Worm (Caenorhabditis elegans) whole organism, L3 larva: ENCODE measurements around the gene Y55B1BL.1.

Experiments
- ZK546.5 ChIP-seq: sonication (generic microtip); optimal IDR thresholded peaks from 2 replicates; lab custom pipeline; 2017; ENCODE audit warnings: missing biosample characterization, missing genetic modification characterization
- aly-2 ChIP-seq: fragments of 150-350 bp; optimal IDR thresholded peaks from 2 replicates; lab custom pipeline; 2014; ENCODE audit warnings: missing biosample characterization, missing genetic modification characterization
- ama-1 ChIP-seq: fragments of 150-350 bp; optimal IDR thresholded peaks from 2 replicates; lab custom pipeline; 2018
- ceh-16 ChIP-seq: sonication (generic microtip); optimal IDR thresholded peaks from 2 replicates; lab custom pipeline; 2017; ENCODE audit warnings: missing biosample characterization, missing genetic modification characterization
- ceh-82 ChIP-seq: fragments of 150-350 bp; optimal IDR thresholded peaks from 2 replicates; lab custom pipeline; 2014; ENCODE audit warnings: missing biosample characterization, missing genetic modification characterization
- egl-27 ChIP-seq: sonication (generic microtip); optimal IDR thresholded peaks from 4 replicates; lab custom pipeline; 2017; ENCODE audit warnings: missing biosample characterization, missing genetic modification reagents, missing genetic modification characterization
- elt-1 ChIP-seq: fragments of 150-350 bp; optimal IDR thresholded peaks from 2 replicates; lab custom pipeline; 2014; ENCODE audit warnings: missing biosample characterization, missing genetic modification characterization
- elt-2 ChIP-seq: sonication (generic microtip); optimal IDR thresholded peaks from 2 replicates; lab custom pipeline; 2016; ENCODE audit warnings: missing genetic modification reagents, mild to moderate bottlenecking, missing genetic modification characterization, missing compliant biosample characterization
- elt-3 ChIP-seq, 3 experiments: fragments of 150-350 bp in 1 of 3; sonication (generic microtip) in 2 of 3; optimal IDR thresholded peaks; 2 replicates in 2 of 3; 4 replicates in 1 of 3; lab custom pipeline; 2014 to 2017; ENCODE audit warnings: missing biosample characterization in 3 of 3, missing genetic modification characterization in 3 of 3
- eor-1 ChIP-seq, 2 experiments: fragments of 150-350 bp; optimal IDR thresholded peaks; 2 replicates each; lab custom pipeline; 2014 to 2018; ENCODE audit warnings: missing biosample characterization in 2 of 2, missing genetic modification characterization in 2 of 2
- fkh-2 ChIP-seq: fragments of 150-350 bp; optimal IDR thresholded peaks from 2 replicates; lab custom pipeline; 2014; ENCODE audit warnings: missing biosample characterization, missing genetic modification reagents, missing genetic modification characterization
- jun-1 ChIP-seq: fragments of 150-350 bp; optimal IDR thresholded peaks from 2 replicates; lab custom pipeline; 2014; ENCODE audit warnings: missing biosample characterization, missing genetic modification reagents, missing genetic modification characterization
- lin-15B ChIP-seq: fragments of 150-350 bp; optimal IDR thresholded peaks from 2 replicates; lab custom pipeline; 2014; ENCODE audit warnings: missing biosample characterization, missing genetic modification characterization
- lin-39 ChIP-seq: fragments of 150-350 bp; optimal IDR thresholded peaks from 2 replicates; lab custom pipeline; 2018; ENCODE audit warnings: missing biosample characterization, missing genetic modification reagents, missing genetic modification characterization
- lsy-12 ChIP-seq: sonication (generic microtip); optimal IDR thresholded peaks from 2 replicates; lab custom pipeline; 2016; ENCODE audit warnings: mild to moderate bottlenecking, missing genetic modification characterization, missing compliant biosample characterization
- mdl-1 ChIP-seq: fragments of 150-350 bp; optimal IDR thresholded peaks from 2 replicates; lab custom pipeline; 2014; ENCODE audit warnings: missing biosample characterization, missing genetic modification characterization
- nfya-1 ChIP-seq: sonication (generic microtip); optimal IDR thresholded peaks from 2 replicates; lab custom pipeline; 2017; ENCODE audit warnings: missing genetic modification characterization, mild to moderate bottlenecking, missing compliant biosample characterization, antibody characterized with exemption, moderate library complexity; ENCODE audit not compliant: insufficient read depth
- nhr-11 ChIP-seq: fragments of 150-350 bp; optimal IDR thresholded peaks from 2 replicates; lab custom pipeline; 2014; ENCODE audit warnings: missing biosample characterization, missing genetic modification characterization
- nhr-25 ChIP-seq: sonication (generic microtip); optimal IDR thresholded peaks from 2 replicates; lab custom pipeline; 2017; ENCODE audit warnings: missing biosample characterization, missing genetic modification characterization
- nhr-28 ChIP-seq: fragments of 150-350 bp; optimal IDR thresholded peaks from 2 replicates; lab custom pipeline; 2014; ENCODE audit warnings: missing biosample characterization, missing genetic modification characterization
- nhr-43 ChIP-seq: sonication (generic microtip); optimal IDR thresholded peaks from 2 replicates; lab custom pipeline; 2016; ENCODE audit warnings: mild to moderate bottlenecking, missing genetic modification characterization, missing compliant biosample characterization; ENCODE audit not compliant: poor library complexity, severe bottlenecking
- nhr-67 ChIP-seq: fragments of 150-350 bp; optimal IDR thresholded peaks from 2 replicates; lab custom pipeline; 2014; ENCODE audit warnings: missing biosample characterization, missing genetic modification characterization
- nhr-76 ChIP-seq: fragments of 150-350 bp; sonication (generic microtip); optimal IDR thresholded peaks from 5 replicates; lab custom pipeline; 2014; ENCODE audit warnings: missing biosample characterization, missing genetic modification characterization
- nhr-77 ChIP-seq: fragments of 150-350 bp; optimal IDR thresholded peaks from 2 replicates; lab custom pipeline; 2014; ENCODE audit warnings: missing biosample characterization, missing genetic modification characterization
- pha-4 ChIP-seq: fragments of 150-350 bp; optimal IDR thresholded peaks from 2 replicates; lab custom pipeline; 2014; ENCODE audit warnings: missing biosample characterization, missing genetic modification reagents, missing genetic modification characterization
- pqm-1 ChIP-seq: fragments of 150-350 bp; optimal IDR thresholded peaks from 2 replicates; lab custom pipeline; 2017; ENCODE audit warnings: missing biosample characterization, missing genetic modification characterization, inconsistent platforms
- sea-2 ChIP-seq: fragments of 150-350 bp; sonication (generic microtip); optimal IDR thresholded peaks from 4 replicates; lab custom pipeline; 2014; ENCODE audit warnings: missing biosample characterization, missing genetic modification reagents, missing genetic modification characterization
- tbx-2 ChIP-seq: sonication (generic microtip); optimal IDR thresholded peaks from 2 replicates; lab custom pipeline; 2016; ENCODE audit warnings: mild to moderate bottlenecking, missing genetic modification characterization, missing compliant biosample characterization
- unc-39 ChIP-seq: sonication (generic microtip); optimal IDR thresholded peaks from 4 replicates; lab custom pipeline; 2017; ENCODE audit warnings: missing biosample characterization, missing genetic modification characterization
- unc-62 ChIP-seq: fragments of 150-350 bp; sonication (generic microtip); optimal IDR thresholded peaks from 4 replicates; lab custom pipeline; 2014; ENCODE audit warnings: missing biosample characterization, missing genetic modification reagents, missing genetic modification characterization
- zag-1 ChIP-seq: fragments of 150-350 bp; optimal IDR thresholded peaks from 2 replicates; lab custom pipeline; 2014; ENCODE audit warnings: missing biosample characterization, missing genetic modification characterization
- ztf-11 ChIP-seq: fragments of 150-350 bp; optimal IDR thresholded peaks from 2 replicates; lab custom pipeline; 2014; ENCODE audit warnings: missing biosample characterization, missing genetic modification characterization
- ztf-4 ChIP-seq: fragments of 150-350 bp; optimal IDR thresholded peaks from 2 replicates; lab custom pipeline; 2014; ENCODE audit warnings: missing biosample characterization, missing genetic modification characterization

Y55B1BL.1 gene

DNA sequence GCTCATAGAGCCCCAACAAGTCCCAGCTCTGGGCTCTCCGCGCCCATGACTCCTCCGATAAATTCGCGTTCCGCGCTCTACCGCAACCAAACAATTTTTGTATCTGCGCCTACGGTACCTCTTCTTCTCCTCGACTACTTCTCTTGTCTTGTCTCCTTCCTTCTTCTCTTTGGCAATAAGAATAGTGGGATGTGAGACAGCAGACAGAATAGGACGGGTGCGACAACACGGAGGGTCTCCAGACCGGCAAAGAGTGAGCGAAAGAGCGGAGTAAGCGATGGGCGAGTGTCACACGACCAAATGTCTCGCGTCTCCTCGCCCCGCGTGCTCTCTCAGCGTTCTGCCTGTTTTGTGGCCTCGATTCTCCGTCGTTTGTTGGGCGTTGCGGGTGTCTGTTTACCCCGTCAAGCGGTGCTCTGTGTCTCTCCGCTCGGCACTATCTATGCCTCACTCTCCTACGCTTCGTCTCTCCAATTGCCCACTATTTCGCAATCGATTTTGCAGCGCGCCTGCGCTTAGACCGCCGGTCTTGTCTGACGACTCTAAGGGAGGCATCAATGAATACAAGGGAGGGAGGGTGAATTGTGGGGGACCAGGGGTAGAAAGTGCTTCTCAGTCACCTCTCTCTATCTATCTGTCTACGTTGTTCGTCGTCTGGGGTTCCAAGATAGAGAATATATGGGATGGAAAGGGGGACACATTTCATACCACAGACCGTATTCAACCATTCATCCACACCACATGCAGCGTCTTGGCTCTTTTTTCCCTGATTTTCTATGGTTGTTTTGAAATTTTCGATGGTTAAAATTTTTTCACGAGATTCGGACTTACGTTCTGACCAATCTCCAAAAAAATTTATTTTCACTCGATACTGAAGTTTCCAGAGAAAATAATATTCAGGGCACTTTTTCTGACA, 47.4 kb upstream of the Y55B1BL.1 start, which contains the start of gene gei-4 (continued):
- peak; percentile 57 for TF ChIP-seq lin-15B (tag; lab: Kevin White, UChicago)
- TF ChIP-seq nfya-1 (tag; lab: Kevin White, UChicago) = peak; percentile 80
- peak; percentile 20 for TF ChIP-seq nhr-77 (tag; lab: Kevin White, UChicago)
- TF ChIP-seq nhr-25 (tag; lab: Kevin White, UChicago) = peak; percentile 85
- TF ChIP-seq nhr-28 (tag; lab: Kevin White, UChicago) = no peak
- TF ChIP-seq unc-39 (tag; lab: Kevin White, UChicago) = no peak
- TF ChIP-seq ZK546.5 (tag; lab: Kevin White, UChicago) = no peak
- TF ChIP-seq egl-27 = no peak

DNA sequence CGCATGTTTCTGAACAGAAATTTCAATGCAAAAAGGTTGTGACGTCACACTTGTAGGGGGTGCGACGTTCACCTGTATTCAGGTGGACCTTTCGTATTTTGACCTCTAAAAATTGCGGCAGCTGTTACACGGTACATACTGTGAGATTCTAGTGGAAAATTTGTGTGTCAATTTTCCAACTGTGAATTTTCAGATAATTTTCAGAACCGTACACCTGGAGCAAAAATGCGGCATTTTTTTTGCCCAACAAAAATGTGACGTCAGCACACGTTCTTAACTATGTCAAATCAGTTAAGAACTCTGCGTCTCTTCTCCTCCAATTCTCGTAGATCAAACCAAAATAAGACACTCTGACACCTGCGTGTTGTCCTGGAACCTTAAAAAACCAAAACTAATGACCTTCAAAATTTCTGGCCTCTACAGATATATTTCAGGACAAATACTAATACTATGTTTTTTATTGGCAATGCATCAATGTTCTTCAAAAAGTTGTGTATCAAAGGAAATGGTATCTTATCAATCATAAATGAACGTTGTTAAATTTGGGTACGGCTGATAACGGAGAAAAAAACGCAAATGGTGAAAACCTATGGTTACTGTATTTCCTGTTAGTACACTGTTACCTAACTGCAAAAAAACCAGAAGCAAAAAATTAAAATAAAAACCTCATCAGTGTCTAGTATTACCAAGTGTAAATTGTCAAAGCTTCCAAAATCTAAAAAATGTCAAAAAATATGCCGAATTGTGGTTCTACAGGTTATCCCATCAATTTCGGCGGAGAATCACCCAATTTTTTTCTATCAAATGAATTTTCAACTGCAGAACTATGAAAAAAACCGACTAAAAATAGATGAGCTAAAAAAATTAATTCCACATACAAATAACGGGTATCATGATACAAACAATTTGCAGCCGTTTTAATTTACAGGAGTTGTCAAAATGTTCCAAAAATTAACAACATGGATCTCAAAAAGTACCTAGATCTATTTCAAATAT, 45.0 kb upstream of the Y55B1BL.1 start:
- TF ChIP-seq unc-62 (GFP tag; lab: Kevin White, UChicago) (no peak), ama-1 (lab: Kevin White, UChicago) (peak; percentile 57), jun-1 (tag; lab: Kevin White, UChicago) (no peak), aly-2 (tag; lab: Kevin White, UChicago) (peak; percentile 15), unc-39 (tag; lab: Kevin White, UChicago) (no peak), tbx-2 (no peak), nhr-67 (tag; lab: Kevin White, UChicago) (no peak), nhr-76 (tag; lab: Kevin White, UChicago) (no peak), elt-2 (tag; lab: Kevin White, UChicago) (peak; percentile 84), pqm-1 (peak; percentile 15), ceh-82 (tag; lab: Kevin White, UChicago) (no peak), nhr-43 (tag; lab: Kevin White, UChicago) (peak; percentile 13), lin-39 (tag; lab: Kevin White, UChicago) (no peak), nhr-77 (tag; lab: Kevin White, UChicago) (no peak), nhr-25 (tag; lab: Kevin White, UChicago) (peak; percentile 13)

DNA sequence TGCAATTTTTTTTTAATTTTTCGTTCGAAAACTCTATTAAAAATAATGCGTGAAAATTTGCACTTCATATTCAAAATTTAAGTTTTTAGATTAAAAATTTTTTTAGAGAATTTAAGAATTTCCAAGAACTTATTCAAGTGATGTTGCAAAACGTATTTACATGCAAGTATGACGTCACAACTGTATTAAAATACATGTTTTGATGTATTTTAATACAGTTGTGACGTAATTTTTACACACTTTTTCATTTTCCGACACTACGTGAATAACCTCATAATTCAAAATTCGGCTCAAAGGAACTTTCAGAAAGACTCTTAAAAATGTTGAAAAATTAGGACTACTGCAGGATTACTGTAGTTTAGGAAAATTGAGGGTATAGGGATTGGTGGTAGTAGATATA, 44.1 kb upstream of the Y55B1BL.1 start:
- TF ChIP-seq eor-1 (tag; optimal IDR thresholded peaks at IDR 0.05; lab: Kevin White, UChicago) (no peak), lsy-12 (tag; lab: Kevin White, UChicago) (no peak), elt-3 (tag; optimal IDR thresholded peaks at IDR 0.05; lab: Kevin White, UChicago) (no peak), lin-39 (tag; lab: Kevin White, UChicago) (no peak), sea-2 (no peak), nhr-28 (tag; lab: Kevin White, UChicago) (no peak)

DNA sequence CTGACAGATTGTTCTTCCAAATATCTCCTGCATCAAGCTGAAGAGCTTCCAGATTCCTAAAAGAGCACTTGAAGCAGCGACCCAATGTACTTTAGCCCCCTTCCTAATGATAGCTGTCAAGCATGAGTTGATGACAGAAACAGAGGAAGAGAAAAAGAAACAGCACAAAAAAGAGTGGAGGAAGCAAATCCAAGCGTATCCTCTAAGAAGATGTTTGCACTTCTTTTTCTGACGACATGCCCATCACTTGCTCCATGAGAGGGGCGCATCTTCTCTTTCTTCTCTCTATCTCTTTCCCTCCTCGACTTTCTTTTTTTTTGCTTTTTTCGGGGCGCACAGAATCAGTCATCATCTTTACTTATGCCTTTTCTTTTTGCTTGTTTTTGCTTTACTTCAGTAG, 41.9 kb upstream of the Y55B1BL.1 start:
- TF ChIP-seq nfya-1 (tag; lab: Kevin White, UChicago) = peak; percentile 34
- TF ChIP-seq lin-39 (tag; lab: Kevin White, UChicago) = peak; percentile 62
- TF ChIP-seq elt-2 (tag; lab: Kevin White, UChicago) = no peak
- no peak for TF ChIP-seq zag-1 (tag; lab: Kevin White, UChicago)
- no peak for TF ChIP-seq ZK546.5 (tag; lab: Kevin White, UChicago)

ce11 chrIII:365649-366048, 36.5 kb upstream of the Y55B1BL.1 start, which contains the start of gene pll-1:
pll-1 (plus strand) TSS chrIII:365949.
- TF ChIP-seq mdl-1 (tag; lab: Kevin White, UChicago) (no peak), jun-1 (tag; lab: Kevin White, UChicago) (no peak), elt-1 (tag; lab: Kevin White, UChicago) (no peak), fkh-2 (tag; lab: Kevin White, UChicago) (no peak), ZK546.5 (tag; lab: Kevin White, UChicago) (no peak), elt-2 (tag; lab: Kevin White, UChicago) (no peak), nhr-11 (tag; lab: Kevin White, UChicago) (no peak), egl-27 (no peak), pha-4 (no peak), ztf-4 (no peak), ztf-11 (tag; lab: Kevin White, UChicago) (no peak), ceh-16 (tag; lab: Kevin White, UChicago) (no peak), eor-1 (tag; optimal IDR thresholded peaks at IDR 0.05; lab: Kevin White, UChicago) (no peak), sea-2 (no peak), ceh-82 (tag; lab: Kevin White, UChicago) (no peak)
